Fruit fly (Drosophila melanogaster): Measurements from ENCODE around the gene Patr-1.
A peak's percentile ranks its signal among the peaks of the same experiment; 100 is the strongest.

DNA sequence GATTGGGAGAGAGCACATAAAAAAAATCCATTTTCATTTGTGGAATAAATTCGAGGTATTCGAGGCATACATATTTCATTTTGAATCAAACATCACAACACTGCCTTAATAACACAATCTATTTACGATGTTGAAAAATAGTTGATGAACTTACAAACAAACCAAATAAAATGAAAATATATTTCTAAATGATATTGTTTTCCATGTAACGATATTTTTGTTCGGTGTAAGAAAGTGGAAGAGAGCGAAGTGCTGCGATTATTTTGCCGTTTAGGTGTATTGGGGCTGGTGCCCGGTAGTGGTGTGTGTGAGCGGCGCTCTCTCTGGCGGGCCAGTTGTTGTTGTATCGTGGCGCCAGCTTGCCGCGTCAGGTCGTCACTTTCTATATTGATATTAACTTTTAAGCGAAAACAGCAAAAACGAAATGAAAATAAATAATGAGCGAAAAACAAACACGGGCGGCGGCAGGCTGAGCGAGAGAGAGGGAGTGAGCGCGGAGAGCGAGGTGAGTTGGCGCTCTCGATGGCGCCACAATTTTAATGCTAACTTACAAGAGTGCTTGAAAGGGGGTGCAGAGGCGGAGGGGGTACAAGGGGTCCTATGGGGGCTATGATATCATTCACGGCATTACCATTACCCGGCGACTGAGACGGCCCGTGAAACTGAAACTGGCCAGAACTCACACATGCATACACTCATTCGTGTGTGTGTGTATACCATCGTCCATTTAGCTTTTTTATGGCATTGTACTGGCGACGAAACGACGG, 21.8 kb downstream of the Patr-1 start:
- TF ChIP-seq Pif1A (GFP tag; optimal IDR thresholded peaks at IDR 0.05), result peak; percentile 94
- peak; percentile 92 for TF ChIP-seq CG14655 (GFP tag; optimal IDR thresholded peaks at IDR 0.05)
- TF ChIP-seq Pif1B (GFP tag; optimal IDR thresholded peaks at IDR 0.05), result peak; percentile 95
- peak; percentile 81 for TF ChIP-seq EcR (GFP tag; optimal IDR thresholded peaks at IDR 0.05)
- peak; percentile 71 for TF ChIP-seq fd96Ca (GFP tag; IDR thresholded peaks at IDR 0.05)
- TF ChIP-seq CG34367 (tag; optimal IDR thresholded peaks at IDR 0.05), result peak; percentile 86
- TF ChIP-seq CG32121 (GFP tag; IDR thresholded peaks at IDR 0.05), result peak; percentile 88; the same call in 1 of the 2 replicates
- TF ChIP-seq Snoo (tag; optimal IDR thresholded peaks at IDR 0.05), result peak; percentile 94
- peak; percentile 85 for TF ChIP-seq D1 (tag; optimal IDR thresholded peaks at IDR 0.05)
